Fruit fly (Drosophila melanogaster) whole organism, embryonic: ENCODE data around the gene CG33281.

ENCODE experiments used
- Abd-B ChIP-seq: fragments of 200-800 bp; sonication (Bioruptor generic); optimal IDR thresholded peaks from 2 replicates; lab custom pipeline; 2018; ENCODE audit warnings: missing biosample characterization, mild to moderate bottlenecking, missing genetic modification characterization, moderate library complexity
- Bgb ChIP-seq: fragments of 200-800 bp; sonication (Bioruptor generic); IDR thresholded peaks from 2 replicates; pipeline ENCODE4 v1.3.6; 2022; ENCODE audit warnings: missing biosample characterization, missing genetic modification characterization; ENCODE audit not compliant: partially characterized antibody
- CG10431 ChIP-seq: fragments of 200-800 bp; sonication (Bioruptor generic); optimal IDR thresholded peaks from 3 replicates; lab custom pipeline; 2018; ENCODE audit warnings: missing biosample characterization, mild to moderate bottlenecking, missing genetic modification characterization
- CG11560 ChIP-seq: fragments of 200-800 bp; sonication (Bioruptor generic); IDR thresholded peaks from 3 replicates; pipeline ENCODE4 v1.3.6; 2022; ENCODE audit warnings: missing biosample characterization, missing genetic modification characterization
- CG13894 ChIP-seq: fragments of 200-800 bp; sonication (Bioruptor generic); optimal IDR thresholded peaks from 3 replicates; lab custom pipeline; 2018; ENCODE audit warnings: missing biosample characterization, mild to moderate bottlenecking, missing genetic modification characterization, moderate library complexity
- CG14710 ChIP-seq: fragments of 200-800 bp; sonication (Bioruptor generic); optimal IDR thresholded peaks from 3 replicates; lab custom pipeline; 2019; ENCODE audit warnings: missing biosample characterization, mild to moderate bottlenecking, missing genetic modification characterization, moderate library complexity
- CG15601 ChIP-seq: fragments of 200-800 bp; sonication (Bioruptor generic); optimal IDR thresholded peaks from 3 replicates; lab custom pipeline; 2019; ENCODE audit warnings: missing biosample characterization, mild to moderate bottlenecking, missing genetic modification characterization, moderate library complexity
- CG15696 ChIP-seq: fragments of 200-800 bp; sonication (Bioruptor generic); optimal IDR thresholded peaks from 2 replicates; lab custom pipeline; 2019; ENCODE audit warnings: missing biosample characterization, mild to moderate bottlenecking, missing genetic modification characterization, moderate library complexity
- CG1602 ChIP-seq: fragments of 200-800 bp; sonication (Bioruptor generic); optimal IDR thresholded peaks from 3 replicates; lab custom pipeline; 2016; ENCODE audit warnings: missing biosample characterization, missing genetic modification characterization
- CG17186 ChIP-seq: fragments of 200-800 bp; sonication (Bioruptor generic); optimal IDR thresholded peaks from 3 replicates; lab custom pipeline; 2017; ENCODE audit warnings: missing biosample characterization, missing genetic modification reagents, missing genetic modification characterization
- CG18619 ChIP-seq: fragments of 200-800 bp; sonication (Bioruptor generic); optimal IDR thresholded peaks from 3 replicates; lab custom pipeline; 2017; ENCODE audit warnings: missing biosample characterization, mild to moderate bottlenecking, missing genetic modification characterization
- CG2889 ChIP-seq: fragments of 200-800 bp; sonication (Bioruptor generic); IDR thresholded peaks from 3 replicates; pipeline ENCODE4 v1.3.6; 2022; ENCODE audit warnings: missing biosample characterization, missing genetic modification characterization
- CG31441 ChIP-seq: fragments of 200-800 bp; sonication (Bioruptor generic); IDR thresholded peaks from 2 replicates; pipeline ENCODE4 v1.3.6; 2022; ENCODE audit warnings: missing biosample characterization, missing genetic modification characterization
- CG32532 ChIP-seq: fragments of 200-800 bp; sonication (Bioruptor generic); IDR thresholded peaks from 2 replicates; pipeline ENCODE4 v1.3.6; 2022; ENCODE audit warnings: missing biosample characterization, missing genetic modification characterization
- CG32767 ChIP-seq: fragments of 200-800 bp; sonication (Bioruptor generic); IDR thresholded peaks from 2 replicates; pipeline ENCODE4 v1.3.6; 2022; ENCODE audit warnings: missing biosample characterization, missing genetic modification characterization
- CG34376 ChIP-seq: fragments of 200-800 bp; sonication (Bioruptor generic); optimal IDR thresholded peaks from 2 replicates; lab custom pipeline; 2018; ENCODE audit warnings: missing biosample characterization, mild to moderate bottlenecking, missing genetic modification characterization
- CG43689 ChIP-seq: fragments of 200-800 bp; sonication (Bioruptor generic); IDR thresholded peaks from 2 replicates; pipeline ENCODE4 v1.3.6; 2022; ENCODE audit warnings: missing biosample characterization, missing genetic modification characterization
- CG7987 ChIP-seq: fragments of 200-800 bp; sonication (Bioruptor generic); optimal IDR thresholded peaks from 2 replicates; lab custom pipeline; 2018; ENCODE audit warnings: missing biosample characterization, mild to moderate bottlenecking, missing genetic modification characterization, moderate library complexity
- CG8089 ChIP-seq: fragments of 200-800 bp; sonication (Bioruptor generic); optimal IDR thresholded peaks from 3 replicates; lab custom pipeline; 2016; ENCODE audit warnings: missing biosample characterization, missing genetic modification characterization
- CG9932 ChIP-seq: fragments of 200-800 bp; sonication (Bioruptor generic); IDR thresholded peaks from 2 replicates; pipeline ENCODE4 v1.3.6; 2022; ENCODE audit warnings: missing biosample characterization, missing genetic modification characterization
- CTCF ChIP-seq: fragments of 200-800 bp; sonication (Bioruptor generic); optimal IDR thresholded peaks from 2 replicates; lab custom pipeline; 2017; ENCODE audit warnings: missing biosample characterization, mild to moderate bottlenecking, missing genetic modification characterization, moderate library complexity
- Ets97D ChIP-seq: fragments of 200-800 bp; sonication (Bioruptor generic); optimal IDR thresholded peaks from 3 replicates; lab custom pipeline; 2016; ENCODE audit warnings: missing biosample characterization, missing genetic modification characterization
- H2.0 ChIP-seq: fragments of 200-800 bp; sonication (Bioruptor generic); IDR thresholded peaks from 2 replicates; pipeline ENCODE4 v1.3.6; 2022; ENCODE audit warnings: missing biosample characterization, missing genetic modification characterization
- HLH3B ChIP-seq: fragments of 200-800 bp; sonication (Bioruptor generic); IDR thresholded peaks from 2 replicates; pipeline ENCODE4 v1.3.6; 2022; ENCODE audit warnings: missing biosample characterization, missing genetic modification characterization
- Hmx ChIP-seq: fragments of 200-800 bp; sonication (Bioruptor generic); optimal IDR thresholded peaks from 2 replicates; lab custom pipeline; 2016; ENCODE audit warnings: missing biosample characterization, missing genetic modification characterization
- Hr3 ChIP-seq: fragments of 200-800 bp; sonication (Bioruptor generic); optimal IDR thresholded peaks from 3 replicates; lab custom pipeline; 2016; ENCODE audit warnings: missing biosample characterization, missing genetic modification characterization
- Hr78 ChIP-seq, 2 experiments: fragments of 200-800 bp in 1 of 2; fragments of >200 bp in 1 of 2; sonication (Bioruptor generic) in 1 of 2; optimal IDR thresholded peaks; 2 replicates each; lab custom pipeline; 2017 to 2019; ENCODE audit warnings: missing biosample characterization in 2 of 2, missing genetic modification characterization in 2 of 2, mild to moderate bottlenecking in 1 of 2, moderate library complexity in 1 of 2
- Med ChIP-seq: fragments of 200-800 bp; sonication (Bioruptor generic); peaks from one replicate; lab custom pipeline; 2016; ENCODE audit warnings: missing biosample characterization, missing genetic modification characterization, mild to moderate bottlenecking, inconsistent platforms, moderate library complexity
- Meics ChIP-seq: fragments of 200-800 bp; sonication (Bioruptor generic); optimal IDR thresholded peaks from 2 replicates; lab custom pipeline; 2017; ENCODE audit warnings: missing biosample characterization, mild to moderate bottlenecking, missing genetic modification characterization
- Pdp1 ChIP-seq, 2 experiments: fragments of 200-800 bp; sonication (Bioruptor generic); optimal IDR thresholded peaks; 3 replicates each; lab custom pipeline; 2016; ENCODE audit warnings: missing biosample characterization in 2 of 2, missing genetic modification characterization in 2 of 2, mild to moderate bottlenecking in 1 of 2, moderate library complexity in 1 of 2
- aop ChIP-seq: fragments of 200-800 bp; sonication (Bioruptor generic); IDR thresholded peaks from 2 replicates; pipeline ENCODE4 v1.3.6; 2022; ENCODE audit warnings: missing biosample characterization, missing genetic modification characterization
- az2 ChIP-seq: fragments of 200-800 bp; sonication (Bioruptor generic); optimal IDR thresholded peaks from 3 replicates; lab custom pipeline; 2016; ENCODE audit warnings: missing biosample characterization, missing genetic modification characterization
- bowl ChIP-seq: fragments of 200-800 bp; sonication (Bioruptor generic); IDR thresholded peaks from 2 replicates; pipeline ENCODE4 v1.3.6; 2022; ENCODE audit warnings: missing biosample characterization, missing genetic modification characterization
- btn ChIP-seq: fragments of 200-800 bp; sonication (Bioruptor generic); optimal IDR thresholded peaks from 2 replicates; lab custom pipeline; 2016; ENCODE audit warnings: missing biosample characterization, missing genetic modification characterization
- crc ChIP-seq: fragments of 200-800 bp; sonication (Bioruptor generic); optimal IDR thresholded peaks from 2 replicates; lab custom pipeline; 2016; ENCODE audit warnings: missing biosample characterization, missing genetic modification characterization
- da ChIP-seq: fragments of 200-800 bp; sonication (Bioruptor generic); optimal IDR thresholded peaks from 2 replicates; lab custom pipeline; 2016; ENCODE audit warnings: missing biosample characterization, missing genetic modification characterization
- dan ChIP-seq: fragments of 200-800 bp; sonication (Bioruptor generic); IDR thresholded peaks from 2 replicates; pipeline ENCODE4 v1.3.6; 2022; ENCODE audit warnings: missing biosample characterization, missing genetic modification characterization
- fd102C ChIP-seq: fragments of 200-800 bp; sonication (Bioruptor generic); optimal IDR thresholded peaks from 2 replicates; lab custom pipeline; 2018; ENCODE audit warnings: missing biosample characterization, mild to moderate bottlenecking, missing genetic modification characterization, moderate library complexity
- fru ChIP-seq: fragments of >200 bp; optimal IDR thresholded peaks from 2 replicates; lab custom pipeline; 2017
- gfzf ChIP-seq: fragments of 200-800 bp; sonication (Bioruptor generic); optimal IDR thresholded peaks from 2 replicates; lab custom pipeline; 2016; ENCODE audit warnings: missing biosample characterization, mild to moderate bottlenecking, missing genetic modification characterization, moderate library complexity
- grau ChIP-seq: fragments of 200-800 bp; optimal IDR thresholded peaks from 3 replicates; lab custom pipeline; 2019; ENCODE audit warnings: missing biosample characterization, mild to moderate bottlenecking, missing genetic modification characterization, moderate library complexity
- ken ChIP-seq: fragments of 200-800 bp; sonication (Bioruptor generic); IDR thresholded peaks from 3 replicates; pipeline ENCODE4 v1.3.6; 2022; ENCODE audit warnings: missing biosample characterization, missing genetic modification characterization
- mirr ChIP-seq: fragments of 200-800 bp; sonication (Bioruptor generic); optimal IDR thresholded peaks from 3 replicates; lab custom pipeline; 2018; ENCODE audit warnings: missing biosample characterization, mild to moderate bottlenecking, missing genetic modification characterization
- p53 ChIP-seq: fragments of 200-800 bp; sonication (Bioruptor generic); optimal IDR thresholded peaks from 2 replicates; lab custom pipeline; 2016; ENCODE audit warnings: missing biosample characterization, missing genetic modification characterization
- peb ChIP-seq: fragments of 200-800 bp; sonication (Bioruptor generic); IDR thresholded peaks from 2 replicates; pipeline ENCODE4 v1.3.6; 2022; ENCODE audit warnings: missing biosample characterization, missing genetic modification characterization
- ranshi ChIP-seq: fragments of 200-800 bp; sonication (Bioruptor generic); IDR thresholded peaks from 2 replicates; pipeline ENCODE4 v1.3.6; 2022; ENCODE audit warnings: missing biosample characterization, missing genetic modification characterization
- row ChIP-seq: fragments of 200-800 bp; sonication (Bioruptor generic); IDR thresholded peaks from 3 replicates; pipeline ENCODE4 v1.3.6; 2022; ENCODE audit warnings: missing biosample characterization, missing genetic modification characterization
- scrt ChIP-seq: fragments of 200-800 bp; sonication (Bioruptor generic); optimal IDR thresholded peaks from 2 replicates; lab custom pipeline; 2018; ENCODE audit warnings: missing biosample characterization, mild to moderate bottlenecking, missing genetic modification characterization, moderate library complexity
- twi ChIP-seq: fragments of 200-800 bp; optimal IDR thresholded peaks from 2 replicates; lab custom pipeline; 2019; ENCODE audit warnings: missing biosample characterization, mild to moderate bottlenecking, missing genetic modification characterization, moderate library complexity
- unpg ChIP-seq: fragments of 200-800 bp; sonication (Bioruptor generic); optimal IDR thresholded peaks from 3 replicates; lab custom pipeline; 2018; ENCODE audit warnings: missing biosample characterization, mild to moderate bottlenecking, missing genetic modification characterization, moderate library complexity

Gene CG33281

DNA sequence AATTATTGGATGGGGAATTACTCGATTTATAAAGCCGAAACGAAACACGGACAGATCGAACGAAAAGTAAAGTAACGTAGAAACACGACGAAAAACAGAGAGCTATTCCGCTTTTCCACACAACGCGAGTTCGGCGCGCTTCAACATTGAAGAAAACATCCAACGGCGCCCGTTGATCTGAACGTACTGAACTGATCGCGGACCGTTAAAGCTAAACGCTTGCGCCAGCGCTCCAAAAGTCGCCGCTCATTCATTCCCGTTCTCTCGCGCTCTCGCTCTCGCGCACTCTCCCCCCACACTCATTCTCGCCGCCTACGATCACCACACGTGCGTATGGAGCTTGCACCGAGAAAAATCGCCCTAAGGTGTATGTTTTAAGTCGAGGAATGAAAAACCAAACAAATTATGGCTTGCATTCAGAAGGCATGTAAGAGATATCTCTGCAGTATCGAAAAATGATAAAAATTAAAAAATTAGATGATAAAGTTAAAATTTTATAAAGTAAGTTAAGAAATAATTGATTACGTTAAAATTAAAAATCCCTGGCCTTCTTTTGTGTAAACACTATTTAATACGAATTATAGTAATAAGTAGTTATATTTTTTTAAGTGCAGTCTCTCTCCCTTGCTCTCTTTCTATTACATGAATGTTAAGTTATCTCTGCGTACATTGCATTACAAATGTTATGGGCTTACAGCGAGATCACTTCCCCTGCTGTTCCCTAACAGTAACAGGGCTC lies 30.8 kb downstream of the CG33281 start, which contains the start of gene E23 (continued):
- TF ChIP-seq CG15601 (tag; lab: Kevin White, UChicago) (peak; percentile 99), bowl (GFP tag; lab: Robert Waterston, UW) (peak; percentile 94), scrt (peak; percentile 96), ken (peak; percentile 97), fru (lab: Kevin White, UChicago) (no peak), CG32767 (GFP tag; lab: Robert Waterston, UW) (peak; percentile 97), Pdp1 (GFP tag; optimal IDR thresholded peaks at IDR 0.05; lab: Kevin White, UChicago) (peak; percentile 93 to 96), CG11560 (tag; lab: Robert Waterston, UW) (peak; percentile 91), CG15696 (peak; percentile 94), fd102C (peak; percentile 56), Med (peak; percentile 98), gfzf (no peak), CG32532 (GFP tag; lab: Robert Waterston, UW) (peak; percentile 98), row (GFP tag; lab: Robert Waterston, UW) (peak; percentile 99), unpg (GFP tag; lab: Kevin White, UChicago) (peak; percentile 99), Hr3 (peak; percentile 99), CG13894 (tag; lab: Kevin White, UChicago) (peak; percentile 91), CG31441 (GFP tag; lab: Robert Waterston, UW) (peak; percentile 99), Bgb (GFP tag; lab: Robert Waterston, UW) (peak; percentile 78), CG7987 (GFP tag; lab: Kevin White, UChicago) (peak; percentile 97), mirr (GFP tag; lab: Kevin White, UChicago) (peak; percentile 90), CG17186 (GFP tag; lab: Kevin White, UChicago) (peak; percentile 82), HLH3B (GFP tag; lab: Robert Waterston, UW) (peak; percentile 98), Hmx (GFP tag; lab: Kevin White, UChicago) (peak; percentile 84), az2 (GFP tag; lab: Kevin White, UChicago) (peak; percentile 99), CG1602 (GFP tag; lab: Kevin White, UChicago) (peak; percentile 99), Abd-B (GFP tag; lab: Kevin White, UChicago) (peak; percentile 98), Meics (GFP tag; lab: Kevin White, UChicago) (peak; percentile 98), CG8089 (GFP tag; lab: Kevin White, UChicago) (peak; percentile 92), CTCF (GFP tag; lab: Kevin White, UChicago) (peak; percentile 74), ranshi (GFP tag; lab: Robert Waterston, UW) (peak; percentile 97), da (GFP tag; lab: Kevin White, UChicago) (peak; percentile 93), CG2889 (GFP tag; lab: Robert Waterston, UW) (peak; percentile 95), peb (GFP tag; lab: Robert Waterston, UW) (peak; percentile 97), Hr78 (GFP tag; optimal IDR thresholded peaks at IDR 0.05; lab: Kevin White, UChicago) (peak in 1 of 2 experiments; percentile 98), btn (GFP tag; lab: Kevin White, UChicago) (peak; percentile 77), CG10431 (GFP tag; lab: Kevin White, UChicago) (peak; percentile 97), CG43689 (GFP tag; lab: Robert Waterston, UW) (peak; percentile 96), dan (peak; percentile 76), CG18619 (GFP tag; lab: Kevin White, UChicago) (peak; percentile 99), p53 (GFP tag; lab: Kevin White, UChicago) (peak; percentile 83), CG14710 (tag; lab: Kevin White, UChicago) (peak; percentile 98), Ets97D (GFP tag; lab: Kevin White, UChicago) (peak; percentile 79), CG34376 (GFP tag; lab: Kevin White, UChicago) (peak; percentile 96), CG9932 (GFP tag; lab: Robert Waterston, UW) (peak; percentile 97), aop (peak; percentile 90), grau (peak; percentile 99), H2.0 (peak; percentile 97), crc (GFP tag; lab: Kevin White, UChicago) (peak; percentile 82), twi (peak; percentile 98)
